Fruit fly (Drosophila melanogaster) whole organism, prepupa: Measurements from ENCODE around the gene CG13408.
A peak's percentile ranks its signal among the peaks of the same experiment; 100 is the strongest.

ENCODE experiments used
- CG6808 ChIP-seq: fragments of 200-800 bp; sonication (Bioruptor generic); optimal IDR thresholded peaks from 3 replicates; lab custom pipeline; 2017; ENCODE audit warnings: missing biosample characterization, missing genetic modification characterization, mild to moderate bottlenecking, moderate library complexity, missing genetic modification reagents
- OdsH ChIP-seq: fragments of 200-800 bp; sonication (Bioruptor generic); optimal IDR thresholded peaks from 3 replicates; lab custom pipeline; 2016; ENCODE audit warnings: missing biosample characterization, missing genetic modification characterization
- Sox102F ChIP-seq: fragments of 200-800 bp; sonication (Bioruptor generic); optimal IDR thresholded peaks from 2 replicates; lab custom pipeline; 2016; ENCODE audit warnings: missing biosample characterization, mild to moderate bottlenecking, missing genetic modification characterization
- acj6 ChIP-seq: fragments of 200-800 bp; sonication (Bioruptor generic); optimal IDR thresholded peaks from 3 replicates; lab custom pipeline; 2016; ENCODE audit warnings: missing biosample characterization, missing genetic modification characterization
- eg ChIP-seq: fragments of 200-800 bp; sonication (Bioruptor generic); IDR thresholded peaks from 3 replicates; pipeline ENCODE4 v1.3.6; 2022; ENCODE audit warnings: missing biosample characterization, missing genetic modification characterization
- pdm3 ChIP-seq: fragments of 200-800 bp; sonication (Bioruptor generic); optimal IDR thresholded peaks from 3 replicates; lab custom pipeline; 2016; ENCODE audit warnings: missing biosample characterization, missing genetic modification characterization

- TF ChIP-seq acj6 (GFP tag; lab: Kevin White, UChicago) (no peak), eg (GFP tag; lab: Robert Waterston, UW) (peak; percentile 94), pdm3 (GFP tag; lab: Kevin White, UChicago) (no peak), CG6808 (peak; percentile 21), OdsH (no peak), Sox102F (GFP tag; lab: Kevin White, UChicago) (no peak)
Measured at dm6 chr3R:22039480-22039879, 40.7 kb upstream of the CG13408 start.
